Worm (Caenorhabditis elegans) whole organism, L4 larva: Measurements from ENCODE around the gene Y38E10A.34.
A peak's percentile ranks its signal among the peaks of the same experiment; 100 is the strongest.

Source experiments
- F26F4.8 ChIP-seq: fragments of 200-800 bp; sonication (Bioruptor generic); conservative IDR thresholded peaks from 2 replicates; pipeline ENCODE4 v1.3.6; 2022; ENCODE audit warnings: missing genetic modification characterization, missing compliant biosample characterization
- Y48G9A.11 ChIP-seq: fragments of 200-800 bp; sonication (Bioruptor generic); IDR thresholded peaks from 2 replicates; pipeline ENCODE4 v1.3.6; 2022; ENCODE audit warnings: missing genetic modification reagents, missing genetic modification characterization, missing compliant biosample characterization
- Y5F2A.4 ChIP-seq: fragments of 200-800 bp; sonication (Bioruptor generic); optimal IDR thresholded peaks from 2 replicates; lab custom pipeline; 2018; ENCODE audit warnings: mild to moderate bottlenecking, missing genetic modification characterization, missing compliant biosample characterization
- aha-1 ChIP-seq: fragments of 150-350 bp; peaks from one replicate; lab custom pipeline; 2014; ENCODE audit warnings: missing biosample characterization, missing genetic modification characterization
- aly-2 ChIP-seq: sonication (generic microtip); optimal IDR thresholded peaks from 2 replicates; lab custom pipeline; 2018; ENCODE audit warnings: missing biosample characterization, missing genetic modification characterization
- ceh-28 ChIP-seq: fragments of 150-350 bp; optimal IDR thresholded peaks from 2 replicates; lab custom pipeline; 2014; ENCODE audit warnings: missing biosample characterization, missing genetic modification reagents, missing genetic modification characterization
- ceh-32 ChIP-seq: sonication (generic microtip); optimal IDR thresholded peaks from 2 replicates; lab custom pipeline; 2016; ENCODE audit warnings: mild to moderate bottlenecking, missing genetic modification characterization, missing compliant biosample characterization; ENCODE audit not compliant: poor library complexity
- ceh-62 ChIP-seq: sonication (generic microtip); optimal IDR thresholded peaks from 2 replicates; lab custom pipeline; 2017; ENCODE audit warnings: missing biosample characterization, missing genetic modification characterization
- cey-2 ChIP-seq: sonication (generic microtip); optimal IDR thresholded peaks from 3 replicates; lab custom pipeline; 2017; ENCODE audit warnings: missing genetic modification characterization, mild to moderate bottlenecking, missing compliant biosample characterization, antibody characterized with exemption, borderline replicate concordance; ENCODE audit not compliant: insufficient read depth
- ctbp-1 ChIP-seq: fragments of 200-800 bp; sonication (Bioruptor generic); IDR thresholded peaks from 2 replicates; pipeline ENCODE4 v1.3.6; 2022; ENCODE audit warnings: missing genetic modification reagents, missing genetic modification characterization, missing compliant biosample characterization
- dmd-9 ChIP-seq: fragments of 200-800 bp; sonication (Bioruptor generic); IDR thresholded peaks from 2 replicates; pipeline ENCODE4 v1.3.6; 2022; ENCODE audit warnings: missing genetic modification reagents, missing genetic modification characterization, missing compliant biosample characterization
- egl-43 ChIP-seq: fragments of 200-800 bp; sonication (Bioruptor generic); IDR thresholded peaks from 2 replicates; pipeline ENCODE4 v1.3.6; 2022; ENCODE audit warnings: missing genetic modification reagents, missing genetic modification characterization, missing compliant biosample characterization
- fos-1 ChIP-seq: fragments of 150-350 bp; optimal IDR thresholded peaks from 2 replicates; lab custom pipeline; 2014; ENCODE audit warnings: missing biosample characterization, missing genetic modification characterization
- hlh-30 ChIP-seq: sonication (generic microtip); optimal IDR thresholded peaks from 2 replicates; lab custom pipeline; 2017; ENCODE audit warnings: antibody characterized with exemption, mild to moderate bottlenecking, missing genetic modification characterization, missing compliant biosample characterization; ENCODE audit not compliant: insufficient read depth
- hmg-1.1 ChIP-seq: fragments of 200-800 bp; sonication (Bioruptor generic); IDR thresholded peaks from 2 replicates; pipeline ENCODE4 v1.3.6; 2022; ENCODE audit warnings: missing genetic modification reagents, missing genetic modification characterization, missing compliant biosample characterization
- lim-7 ChIP-seq: fragments of 200-800 bp; sonication (Bioruptor generic); IDR thresholded peaks from 2 replicates; pipeline ENCODE4 v1.3.6; 2022; ENCODE audit warnings: missing genetic modification characterization, missing compliant biosample characterization
- lin-29 ChIP-seq: fragments of 200-800 bp; sonication (Bioruptor generic); IDR thresholded peaks from 2 replicates; pipeline ENCODE4 v1.3.6; 2022; ENCODE audit warnings: missing genetic modification reagents, missing genetic modification characterization, missing compliant biosample characterization
- madf-5 ChIP-seq, 2 experiments: fragments of 200-800 bp; sonication (Bioruptor generic); IDR thresholded peaks; 2 replicates each; pipeline ENCODE4 v1.3.6; 2022; ENCODE audit warnings: missing compliant biosample characterization in 2 of 2, missing genetic modification characterization in 2 of 2
- madf-9 ChIP-seq: fragments of 200-800 bp; sonication (Bioruptor generic); conservative IDR thresholded peaks from 2 replicates; pipeline ENCODE4 v1.3.6; 2022; ENCODE audit warnings: missing genetic modification reagents, missing genetic modification characterization, missing compliant biosample characterization
- mdt-29 ChIP-seq: fragments of 200-800 bp; sonication (Bioruptor generic); IDR thresholded peaks from 2 replicates; pipeline ENCODE4 v1.3.6; 2022; ENCODE audit warnings: missing genetic modification reagents, missing genetic modification characterization, missing compliant biosample characterization
- nhr-102 ChIP-seq: sonication (generic microtip); optimal IDR thresholded peaks from 2 replicates; lab custom pipeline; 2016; ENCODE audit warnings: mild to moderate bottlenecking, missing genetic modification characterization, moderate library complexity, missing compliant biosample characterization
- nhr-111 ChIP-seq: fragments of 200-800 bp; sonication (Bioruptor generic); optimal IDR thresholded peaks from 2 replicates; lab custom pipeline; 2018; ENCODE audit warnings: mild to moderate bottlenecking, missing genetic modification characterization, missing compliant biosample characterization
- nhr-28 ChIP-seq: fragments of 150-350 bp; optimal IDR thresholded peaks from 2 replicates; lab custom pipeline; 2014; ENCODE audit warnings: missing biosample characterization, missing genetic modification characterization
- saeg-2 ChIP-seq: fragments of 200-800 bp; sonication (Bioruptor generic); IDR thresholded peaks from 2 replicates; pipeline ENCODE4 v1.3.6; 2022; ENCODE audit warnings: missing genetic modification reagents, missing genetic modification characterization, missing compliant biosample characterization
- set-16 ChIP-seq: fragments of 200-800 bp; sonication (Bioruptor generic); IDR thresholded peaks from 2 replicates; pipeline ENCODE4 v1.3.6; 2022; ENCODE audit warnings: missing genetic modification reagents, missing genetic modification characterization, missing compliant biosample characterization
- tra-1 ChIP-seq: fragments of 200-800 bp; sonication (Bioruptor generic); IDR thresholded peaks from 2 replicates; pipeline ENCODE4 v1.3.6; 2022; ENCODE audit warnings: missing genetic modification reagents, missing genetic modification characterization, missing compliant biosample characterization
- unc-130 ChIP-seq: sonication (generic microtip); optimal IDR thresholded peaks from 2 replicates; lab custom pipeline; 2016; ENCODE audit warnings: missing genetic modification reagents, missing genetic modification characterization, missing compliant biosample characterization
- unc-62 ChIP-seq, 3 experiments: fragments of 150-350 bp in 1 of 3; sonication (generic microtip); optimal IDR thresholded peaks in 2 of 3; peaks in 1 of 3; 1 replicate in 1 of 3; 2 replicates in 2 of 3; lab custom pipeline; 2014 to 2017; ENCODE audit warnings: missing biosample characterization in 3 of 3, missing genetic modification characterization in 3 of 3, missing genetic modification reagents in 3 of 3, missing genotype in 1 of 3
- vab-7 ChIP-seq: fragments of 200-800 bp; sonication (Bioruptor generic); IDR thresholded peaks from 2 replicates; pipeline ENCODE4 v1.3.6; 2022; ENCODE audit warnings: missing genetic modification reagents, missing genetic modification characterization, missing compliant biosample characterization
- zag-1 ChIP-seq: fragments of 150-350 bp; optimal IDR thresholded peaks from 2 replicates; lab custom pipeline; 2014; ENCODE audit warnings: missing biosample characterization, missing genetic modification characterization
- ztf-11 ChIP-seq: fragments of 150-350 bp; optimal IDR thresholded peaks from 2 replicates; lab custom pipeline; 2014; ENCODE audit warnings: missing biosample characterization, missing genetic modification characterization

The Y38E10A.34 gene

ce11 chrII:12670877-12671864, 40.2 kb downstream of the Y38E10A.34 start:
- TF ChIP-seq ceh-28 (tag; lab: Kevin White, UChicago): peak; percentile 86
- TF ChIP-seq lim-7: peak; percentile 33; the same call in 1 of the 2 replicates
- TF ChIP-seq cey-2: no peak
- no peak for TF ChIP-seq ctbp-1 (GFP tag; lab: Robert Waterston, UW)
- TF ChIP-seq nhr-28 (tag; lab: Kevin White, UChicago): no peak
- TF ChIP-seq zag-1 (tag; lab: Kevin White, UChicago): no peak
- TF ChIP-seq egl-43 (GFP tag; lab: Robert Waterston, UW): peak; percentile 51; the same call in 1 of the 2 replicates
- TF ChIP-seq set-16 (GFP tag; lab: Robert Waterston, UW): peak; percentile 94
- TF ChIP-seq fos-1 (tag; lab: Kevin White, UChicago): no peak
- no peak for TF ChIP-seq ceh-32
- no peak for TF ChIP-seq nhr-102 (tag; lab: Kevin White, UChicago)
- TF ChIP-seq Y5F2A.4: no peak
- no peak for TF ChIP-seq ztf-11 (tag; lab: Kevin White, UChicago)
- TF ChIP-seq madf-9 (GFP tag; lab: Robert Waterston, UW): no peak
- no peak for TF ChIP-seq hlh-30 (tag; lab: Kevin White, UChicago)
- no peak for TF ChIP-seq tra-1 (GFP tag; lab: Robert Waterston, UW)
- TF ChIP-seq hmg-1.1: 0 out of 2 replicates have a peak, but pooled peaks have one; percentile 17
- no peak for TF ChIP-seq aly-2
- no peak for TF ChIP-seq mdt-29

DNA sequence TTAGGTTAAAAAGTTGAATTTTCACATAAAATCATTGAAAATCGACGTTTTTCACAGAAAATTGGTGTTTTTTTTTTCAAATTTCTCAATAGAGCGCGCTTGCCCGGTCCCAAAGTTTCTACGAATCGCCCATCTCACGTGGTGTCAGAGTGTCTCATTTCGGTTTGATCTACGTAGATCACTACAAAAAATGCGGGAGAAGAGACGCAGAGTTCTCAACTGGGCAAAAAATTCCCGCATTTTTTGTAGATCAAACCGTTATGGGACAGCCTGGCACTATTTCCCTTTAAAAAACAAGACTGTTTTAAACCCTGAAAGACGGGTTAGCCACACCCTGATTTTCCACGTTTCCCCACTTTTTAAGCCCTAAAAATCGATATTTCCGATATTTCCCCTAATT, 40.9 kb downstream of the Y38E10A.34 start:
- TF ChIP-seq dmd-9 (GFP tag; lab: Robert Waterston, UW): no peak
- TF ChIP-seq zag-1 (tag; lab: Kevin White, UChicago): no peak
- TF ChIP-seq unc-62 (GFP tag; optimal IDR thresholded peaks at IDR 0.05 in 1 of 2; lab: Kevin White, UChicago): peak in 1 of 2 experiments; percentile 48
- no peak for TF ChIP-seq unc-62 (tag; optimal IDR thresholded peaks at IDR 0.05; lab: Kevin White, UChicago)
- no peak for TF ChIP-seq lin-29 (GFP tag; lab: Robert Waterston, UW)
- no peak for TF ChIP-seq madf-5 (GFP tag; IDR thresholded peaks at IDR 0.05; lab: Robert Waterston, UW)
- TF ChIP-seq, all 104 proteins: peak for 1

DNA sequence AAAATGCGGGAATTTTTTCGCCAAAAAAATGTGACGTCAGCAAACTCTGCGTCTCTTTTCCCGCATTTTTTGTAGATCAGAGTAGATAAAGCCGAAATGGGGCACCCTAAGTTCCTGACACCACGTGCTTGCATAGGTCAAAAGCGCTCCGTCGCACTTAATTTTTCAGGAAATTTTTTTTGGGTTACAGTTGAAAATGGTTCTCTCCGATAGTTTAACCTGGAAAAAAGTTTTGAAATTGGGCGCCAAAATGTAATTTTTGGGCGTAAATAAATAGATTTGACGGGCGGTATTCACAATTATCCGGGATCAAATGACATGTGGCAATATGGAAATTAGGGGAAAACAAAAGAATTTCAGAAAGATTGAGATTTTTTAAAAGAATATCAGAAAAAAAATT, 41.5 kb downstream of the Y38E10A.34 start:
- TF ChIP-seq egl-43 (GFP tag; lab: Robert Waterston, UW) (peak; percentile 74), unc-130 (GFP tag; lab: Kevin White, UChicago) (no peak), Y48G9A.11 (GFP tag; lab: Robert Waterston, UW) (0 out of 2 replicates have a peak, but pooled peaks have one; percentile 13), aha-1 (tag; lab: Kevin White, UChicago) (peak; percentile 93)
- TF ChIP-seq, all 104 proteins: peak for 3

DNA sequence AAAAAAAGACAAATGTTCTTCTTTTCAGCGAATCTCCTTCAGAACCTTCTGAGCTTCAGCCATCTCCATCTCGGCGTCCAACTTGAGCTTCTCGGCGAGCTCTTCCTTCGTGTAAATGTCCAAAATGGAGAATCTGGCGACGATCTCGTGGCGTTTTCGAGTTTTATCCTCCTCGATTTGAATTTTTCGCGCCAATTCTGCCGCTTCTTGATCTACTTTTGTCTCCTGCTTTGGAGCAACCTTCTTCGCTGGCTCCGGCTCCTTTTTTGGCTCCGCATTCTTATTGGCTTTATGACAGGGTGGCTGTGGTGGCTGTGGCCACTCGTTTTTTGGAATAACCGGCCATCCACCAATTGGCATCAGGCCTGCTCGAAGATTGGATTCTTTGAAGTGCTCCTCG, 42.3 kb downstream of the Y38E10A.34 start:
- TF ChIP-seq set-16 (GFP tag; lab: Robert Waterston, UW) (0 out of 2 replicates have a peak, but pooled peaks have one; percentile 22), vab-7 (0 out of 2 replicates have a peak, but pooled peaks have one; percentile 11), aly-2 (no peak)

- TF ChIP-seq ceh-62 (tag; lab: Kevin White, UChicago) (no peak), saeg-2 (GFP tag; lab: Robert Waterston, UW) (no peak), nhr-111 (GFP tag; lab: Kevin White, UChicago) (no peak), F26F4.8 (GFP tag; lab: Robert Waterston, UW) (no peak)
Observed at ce11 chrII:12677710-12677974, 46.7 kb downstream of the Y38E10A.34 start, which contains the start of gene Y38E10A.22. Gene Y38E10A.22 (minus strand): TSS chrII:12677810.
